Fruit fly (Drosophila melanogaster) S2 (cell line): ENCODE results near the gene dah.

Experiments
- CG8478 ChIP-seq: fragments of >200 bp; optimal IDR thresholded peaks from 2 replicates; lab custom pipeline; 2018
- CTCF ChIP-seq, 2 experiments: fragments of >200 bp; optimal IDR thresholded peaks; 2 replicates each; lab custom pipeline; 2018

DNA sequence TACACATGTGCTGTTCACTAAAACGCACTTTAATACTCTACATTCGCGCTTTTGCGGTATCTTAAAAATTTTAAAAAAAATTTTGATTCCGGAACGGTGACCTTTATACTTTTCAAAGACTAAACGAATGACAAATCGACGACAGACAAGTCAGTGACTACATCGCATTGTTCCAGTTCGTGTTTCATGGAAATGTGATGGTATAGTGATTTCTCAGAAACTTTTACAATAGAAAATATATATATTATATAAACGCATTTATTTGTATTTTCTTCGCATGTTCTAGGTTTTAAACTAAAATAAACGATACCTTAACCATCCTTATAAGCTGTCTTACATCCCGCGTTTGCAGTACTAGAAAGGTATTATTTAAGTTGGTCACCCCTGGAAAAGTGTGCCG lies 32.8 kb downstream of the dah start, which contains the start of gene Pp1-13C:
- no peak for TF ChIP-seq CG8478
- no peak for TF ChIP-seq CTCF (optimal IDR thresholded peaks at IDR 0.05; lab: Kevin White, UChicago)
